Fruit fly (Drosophila melanogaster): ENCODE data around the gene CG10163.

CG10163 gene

dm6 chr3L:6256408-6257188 is 2.0 kb downstream of the CG10163 start, which contains the start of gene Best2 (continued):
- peak; percentile 10 for TF ChIP-seq CG13123 (GFP tag; optimal IDR thresholded peaks at IDR 0.05)
- peak; percentile 96 for TF ChIP-seq dmrt99B (tag; optimal IDR thresholded peaks at IDR 0.05)
- peak; percentile 88 for TF ChIP-seq otp (GFP tag; IDR thresholded peaks at IDR 0.05)
- peak; percentile 95 for TF ChIP-seq CG13424 (tag; optimal IDR thresholded peaks at IDR 0.05)
- TF ChIP-seq BtbVII (GFP tag; optimal IDR thresholded peaks at IDR 0.05), result peak; percentile 81
- TF ChIP-seq CG34422 (GFP tag; IDR thresholded peaks at IDR 0.05), result peak; percentile 93
- TF ChIP-seq C15 (GFP tag; IDR thresholded peaks at IDR 0.05), result peak; percentile 84
- TF ChIP-seq CG30431 (GFP tag; optimal IDR thresholded peaks at IDR 0.05), result peak; percentile 54
- peak; percentile 97 for TF ChIP-seq CG9932 (GFP tag; IDR thresholded peaks at IDR 0.05)
- peak; percentile 78 for TF ChIP-seq Bteb2 (GFP tag; optimal IDR thresholded peaks at IDR 0.05)
- peak; percentile 88 for TF ChIP-seq CG32767 (GFP tag; IDR thresholded peaks at IDR 0.05)
- peak; percentile 67 for TF ChIP-seq Max (GFP tag; optimal IDR thresholded peaks at IDR 0.05)
- TF ChIP-seq NFAT (GFP tag; IDR thresholded peaks at IDR 0.05), result peak; percentile 83
- peak; percentile 88 for TF ChIP-seq zfh1 (GFP tag; IDR thresholded peaks at IDR 0.05)
- TF ChIP-seq gem (tag; optimal IDR thresholded peaks at IDR 0.05), result peak; percentile 94
- TF ChIP-seq ro (GFP tag; IDR thresholded peaks at IDR 0.05), result peak; percentile 78
- peak; percentile 67 for TF ChIP-seq Adf1 (GFP tag; IDR thresholded peaks at IDR 0.05)
- no peak for TF ChIP-seq HLH4C (GFP tag; IDR thresholded peaks at IDR 0.05; ENCODE audit: partially characterized antibody)
- peak; percentile 43 for TF ChIP-seq emc (GFP tag; optimal IDR thresholded peaks at IDR 0.05)
- TF ChIP-seq salm (tag; optimal IDR thresholded peaks at IDR 0.05), result peak; percentile 62
- peak; percentile 74 for TF ChIP-seq CG6175 (GFP tag; IDR thresholded peaks at IDR 0.05)
- TF ChIP-seq lov (optimal IDR thresholded peaks at IDR 0.05), result no peak
- 0 out of 3 replicates have a peak, but pooled peaks have one; percentile 60 for TF ChIP-seq lov (GFP tag; IDR thresholded peaks at IDR 0.05)
- TF ChIP-seq Side (GFP tag; optimal IDR thresholded peaks at IDR 0.05), result no peak
- TF ChIP-seq ara (GFP tag; IDR thresholded peaks at IDR 0.05), result peak; percentile 80
- TF ChIP-seq luna (GFP tag; optimal IDR thresholded peaks at IDR 0.05), result no peak
- TF ChIP-seq Bgb (GFP tag; IDR thresholded peaks at IDR 0.05; ENCODE audit: partially characterized antibody), result peak; percentile 22; the same call in 1 of the 2 replicates
- peak; percentile 90 for TF ChIP-seq Sox100B (GFP tag; optimal IDR thresholded peaks at IDR 0.05)
- peak; percentile 81 for TF ChIP-seq CG14050 (GFP tag; IDR thresholded peaks at IDR 0.05)
- peak; percentile 65 for TF ChIP-seq CG6813 (GFP tag; optimal IDR thresholded peaks at IDR 0.05)
- peak; percentile 91 for TF ChIP-seq sug (tag; optimal IDR thresholded peaks at IDR 0.05)
- peak; percentile 90 for TF ChIP-seq ranshi (GFP tag; IDR thresholded peaks at IDR 0.05)
- peak; percentile 69 for TF ChIP-seq CG16815 (GFP tag; optimal IDR thresholded peaks at IDR 0.05)
- peak; percentile 86 for TF ChIP-seq CG12391 (tag; optimal IDR thresholded peaks at IDR 0.05)
- TF ChIP-seq Dll (GFP tag; IDR thresholded peaks at IDR 0.05; ENCODE audit: partially characterized antibody), result no peak
- no peak for TF ChIP-seq bigmax (GFP tag; optimal IDR thresholded peaks at IDR 0.05)
- peak; percentile 90 for TF ChIP-seq CG17829 (tag; optimal IDR thresholded peaks at IDR 0.05)
- TF ChIP-seq Awh (GFP tag; IDR thresholded peaks at IDR 0.05), result peak; percentile 78
- no peak for TF ChIP-seq hb (GFP tag; IDR thresholded peaks at IDR 0.05; ENCODE audit: partially characterized antibody)
- peak; percentile 78; the same call in 3 of the 4 replicates for TF ChIP-seq chinmo (GFP tag; IDR thresholded peaks at IDR 0.05; ENCODE audit: partially characterized antibody)
- peak; percentile 50 for TF ChIP-seq schlank (tag; optimal IDR thresholded peaks at IDR 0.05)
- TF ChIP-seq sr (GFP tag; IDR thresholded peaks at IDR 0.05), result no peak
- TF ChIP-seq corto (GFP tag; optimal IDR thresholded peaks at IDR 0.05), result peak; percentile 94
- peak; percentile 43 for TF ChIP-seq exex (tag; optimal IDR thresholded peaks at IDR 0.05)
- no peak for TF ChIP-seq CG10565 (GFP tag; optimal IDR thresholded peaks at IDR 0.05)
- peak; percentile 45 for TF ChIP-seq btn (GFP tag; optimal IDR thresholded peaks at IDR 0.05)
- TF ChIP-seq Neu2 (GFP tag; optimal IDR thresholded peaks at IDR 0.05; ENCODE audit: borderline replicate concordance), result no peak
- TF ChIP-seq CG42726 (GFP tag; IDR thresholded peaks at IDR 0.05; ENCODE audit: partially characterized antibody), result 0 out of 2 replicates have a peak, but pooled peaks have one; percentile 16
- peak; percentile 90 for TF ChIP-seq CG32772 (GFP tag; IDR thresholded peaks at IDR 0.05)
